Fruit fly (Drosophila melanogaster) whole organism, embryonic: ENCODE results near the gene corn.

Source experiments
- Atf6 ChIP-seq: fragments of 200-800 bp; sonication (Bioruptor generic); IDR thresholded peaks from 2 replicates; pipeline ENCODE4 v1.3.6; 2022; ENCODE audit warnings: missing biosample characterization, missing genetic modification characterization
- CG10959 ChIP-seq: fragments of 200-800 bp; sonication (Bioruptor generic); IDR thresholded peaks from 2 replicates; pipeline ENCODE4 v1.3.6; 2022; ENCODE audit warnings: missing biosample characterization, missing genetic modification characterization
- CG12155 ChIP-seq: fragments of 200-800 bp; sonication (Bioruptor generic); optimal IDR thresholded peaks from 3 replicates; lab custom pipeline; 2016; ENCODE audit warnings: missing biosample characterization, missing genetic modification characterization
- CG12942 ChIP-seq: fragments of 200-800 bp; sonication (Bioruptor generic); optimal IDR thresholded peaks from 3 replicates; lab custom pipeline; 2016; ENCODE audit warnings: missing biosample characterization, missing genetic modification characterization
- CG14667 ChIP-seq: fragments of 200-800 bp; sonication (Bioruptor generic); IDR thresholded peaks from 2 replicates; pipeline ENCODE4 v1.3.6; 2022; ENCODE audit warnings: missing biosample characterization, missing genetic modification characterization
- CG15514 ChIP-seq: fragments of 200-800 bp; sonication (Bioruptor generic); optimal IDR thresholded peaks from 3 replicates; lab custom pipeline; 2017; ENCODE audit warnings: missing biosample characterization, missing genetic modification characterization, mild to moderate bottlenecking, moderate library complexity, missing genetic modification reagents
- CG16863 ChIP-seq: fragments of 200-800 bp; sonication (Bioruptor generic); optimal IDR thresholded peaks from 3 replicates; lab custom pipeline; 2016; ENCODE audit warnings: missing biosample characterization, missing genetic modification characterization
- CG2129 ChIP-seq: fragments of 200-800 bp; sonication (Bioruptor generic); IDR thresholded peaks from 2 replicates; pipeline ENCODE4 v1.3.6; 2022; ENCODE audit warnings: missing biosample characterization, missing genetic modification characterization; ENCODE audit not compliant: partially characterized antibody
- CG2875 ChIP-seq: fragments of 200-800 bp; sonication (Bioruptor generic); optimal IDR thresholded peaks from 2 replicates; lab custom pipeline; 2017; ENCODE audit warnings: missing biosample characterization, mild to moderate bottlenecking, missing genetic modification characterization, missing genetic modification reagents
- CG3726 ChIP-seq: fragments of 200-800 bp; sonication (Bioruptor generic); IDR thresholded peaks from 3 replicates; pipeline ENCODE4, ENCODE4 v1.3.6; 2022; ENCODE audit warnings: missing biosample characterization, missing genetic modification characterization
- CG4730 ChIP-seq: fragments of 200-800 bp; sonication (Bioruptor generic); IDR thresholded peaks from 2 replicates; pipeline ENCODE4 v1.3.6; 2022; ENCODE audit warnings: missing biosample characterization, missing genetic modification characterization
- CG7839 ChIP-seq: fragments of 200-800 bp; sonication (Bioruptor generic); optimal IDR thresholded peaks from 3 replicates; lab custom pipeline; 2018; ENCODE audit warnings: missing biosample characterization, mild to moderate bottlenecking, missing genetic modification characterization, moderate library complexity
- CG8290 ChIP-seq, 3 experiments: fragments of 200-800 bp; sonication (Bioruptor generic); optimal IDR thresholded peaks; 2 replicates each; lab custom pipeline; 2016 to 2019; ENCODE audit warnings: missing biosample characterization in 3 of 3, missing genetic modification characterization in 3 of 3, mild to moderate bottlenecking in 2 of 3, moderate library complexity in 1 of 3
- CG9876 ChIP-seq: fragments of 200-800 bp; sonication (Bioruptor generic); optimal IDR thresholded peaks from 2 replicates; lab custom pipeline; 2016; ENCODE audit warnings: missing biosample characterization, missing genetic modification characterization
- Camta ChIP-seq: fragments of 200-800 bp; sonication (Bioruptor generic); optimal IDR thresholded peaks from 2 replicates; lab custom pipeline; 2016; ENCODE audit warnings: missing biosample characterization, missing genetic modification characterization
- Chrac-16 ChIP-seq: fragments of 200-800 bp; sonication (Bioruptor generic); optimal IDR thresholded peaks from 3 replicates; lab custom pipeline; 2016; ENCODE audit warnings: missing biosample characterization, missing genetic modification characterization
- H15 ChIP-seq: fragments of 200-800 bp; sonication (Bioruptor generic); IDR thresholded peaks from 3 replicates; pipeline ENCODE4 v1.3.6; 2022; ENCODE audit warnings: missing biosample characterization, missing genetic modification characterization
- HLHmδ ChIP-seq: fragments of 200-800 bp; sonication (Bioruptor generic); optimal IDR thresholded peaks from 2 replicates; lab custom pipeline; 2018; ENCODE audit warnings: missing biosample characterization, mild to moderate bottlenecking, missing genetic modification characterization, moderate library complexity
- Lhr ChIP-seq: fragments of 200-800 bp; sonication (Bioruptor generic); optimal IDR thresholded peaks from 3 replicates; lab custom pipeline; 2017; ENCODE audit warnings: mild to moderate bottlenecking, missing biosample characterization, missing genetic modification reagents, missing genetic modification characterization
- NK7.1 ChIP-seq: fragments of 200-800 bp; sonication (Bioruptor generic); optimal IDR thresholded peaks from 3 replicates; lab custom pipeline; 2016; ENCODE audit warnings: missing biosample characterization, missing genetic modification characterization
- Rx ChIP-seq: fragments of 200-800 bp; sonication (Bioruptor generic); IDR thresholded peaks from 2 replicates; pipeline ENCODE4 v1.3.6; 2022; ENCODE audit warnings: missing biosample characterization, missing genetic modification characterization
- Tbp ChIP-seq: fragments of >200 bp; optimal IDR thresholded peaks from 2 replicates; lab custom pipeline; 2018; ENCODE audit warnings: missing biosample characterization, missing genetic modification characterization
- Trl ChIP-seq, 3 experiments: fragments of >200 bp in 2 of 3; fragments of 200-800 bp in 1 of 3; sonication (Bioruptor generic) in 1 of 3; optimal IDR thresholded peaks; 2 replicates in 1 of 3; 3 replicates in 2 of 3; lab custom pipeline; 2016 to 2017; ENCODE audit warnings: missing biosample characterization in 1 of 3, missing genetic modification characterization in 1 of 3
- Xrp1 ChIP-seq: fragments of 200-800 bp; sonication (Bioruptor generic); IDR thresholded peaks from 2 replicates; pipeline ENCODE4 v1.3.6; 2022; ENCODE audit warnings: missing biosample characterization, missing genetic modification characterization
- ase ChIP-seq: fragments of 200-800 bp; sonication (Bioruptor generic); IDR thresholded peaks from 3 replicates; pipeline ENCODE4 v1.3.6; 2022; ENCODE audit warnings: missing biosample characterization, missing genetic modification characterization
- bbx ChIP-seq: fragments of 200-800 bp; sonication (Bioruptor generic); IDR thresholded peaks from 2 replicates; pipeline ENCODE4 v1.3.6; 2022; ENCODE audit warnings: missing biosample characterization, missing genetic modification characterization; ENCODE audit not compliant: partially characterized antibody
- bowl ChIP-seq: fragments of 200-800 bp; sonication (Bioruptor generic); IDR thresholded peaks from 2 replicates; pipeline ENCODE4 v1.3.6; 2022; ENCODE audit warnings: missing biosample characterization, missing genetic modification characterization
- caup ChIP-seq: fragments of 200-800 bp; sonication (Bioruptor generic); optimal IDR thresholded peaks from 3 replicates; lab custom pipeline; 2017; ENCODE audit warnings: missing biosample characterization, mild to moderate bottlenecking, missing genetic modification characterization, moderate library complexity; ENCODE audit not compliant: severe bottlenecking
- ci ChIP-seq: fragments of 200-800 bp; sonication (Bioruptor generic); IDR thresholded peaks from 3 replicates; pipeline ENCODE4 v1.3.6; 2022; ENCODE audit warnings: missing biosample characterization, missing genetic modification characterization
- croc ChIP-seq: fragments of 200-800 bp; sonication (Bioruptor generic); conservative IDR thresholded peaks from 3 replicates; pipeline ENCODE4 v1.3.6; 2022; ENCODE audit warnings: missing biosample characterization, missing genetic modification characterization
- cwo ChIP-seq: fragments of 200-800 bp; sonication (Bioruptor generic); optimal IDR thresholded peaks from 3 replicates; lab custom pipeline; 2017; ENCODE audit warnings: missing biosample characterization, missing genetic modification characterization, mild to moderate bottlenecking, moderate library complexity, missing genetic modification reagents
- gce ChIP-seq: fragments of 200-800 bp; sonication (Bioruptor generic); IDR thresholded peaks from 3 replicates; pipeline ENCODE4 v1.3.6; 2022; ENCODE audit warnings: missing biosample characterization, missing genetic modification characterization
- gfzf ChIP-seq: fragments of 200-800 bp; sonication (Bioruptor generic); optimal IDR thresholded peaks from 2 replicates; lab custom pipeline; 2016; ENCODE audit warnings: missing biosample characterization, mild to moderate bottlenecking, missing genetic modification characterization, moderate library complexity
- grau ChIP-seq: fragments of 200-800 bp; optimal IDR thresholded peaks from 3 replicates; lab custom pipeline; 2019; ENCODE audit warnings: missing biosample characterization, mild to moderate bottlenecking, missing genetic modification characterization, moderate library complexity
- gsb-n ChIP-seq: fragments of 200-800 bp; sonication (Bioruptor generic); optimal IDR thresholded peaks from 3 replicates; lab custom pipeline; 2018; ENCODE audit warnings: missing biosample characterization, mild to moderate bottlenecking, missing genetic modification characterization
- hkb ChIP-seq, 2 experiments: fragments of 200-800 bp in 1 of 2; fragments of >200 bp in 1 of 2; sonication (Bioruptor generic) in 1 of 2; IDR thresholded peaks in 1 of 2; optimal IDR thresholded peaks in 1 of 2; 2 replicates each; pipeline versions ENCODE4 v1.3.6 to Lab custom; 2017 to 2022; ENCODE audit warnings: missing biosample characterization in 1 of 2, missing genetic modification characterization in 1 of 2
- inv ChIP-seq: fragments of 200-800 bp; sonication (Bioruptor generic); IDR thresholded peaks from 2 replicates; pipeline ENCODE4 v1.3.6; 2022; ENCODE audit warnings: missing biosample characterization, missing genetic modification characterization; ENCODE audit not compliant: partially characterized antibody
- jigr1 ChIP-seq: fragments of 200-800 bp; sonication (Bioruptor generic); IDR thresholded peaks from 3 replicates; pipeline ENCODE4 v1.3.6; 2022; ENCODE audit warnings: missing biosample characterization, missing genetic modification characterization
- jing ChIP-seq: fragments of 200-800 bp; sonication (Bioruptor generic); optimal IDR thresholded peaks from 2 replicates; lab custom pipeline; 2018; ENCODE audit warnings: missing biosample characterization, mild to moderate bottlenecking, missing genetic modification characterization
- kah ChIP-seq: fragments of 200-800 bp; sonication (Bioruptor generic); optimal IDR thresholded peaks from 2 replicates; lab custom pipeline; 2018; ENCODE audit warnings: missing biosample characterization, mild to moderate bottlenecking, missing genetic modification characterization
- kni ChIP-seq: fragments of 200-800 bp; sonication (Bioruptor generic); optimal IDR thresholded peaks from 3 replicates; lab custom pipeline; 2017; ENCODE audit warnings: mild to moderate bottlenecking, missing biosample characterization, missing genetic modification reagents, missing genetic modification characterization
- otp ChIP-seq: fragments of 200-800 bp; sonication (Bioruptor generic); IDR thresholded peaks from 3 replicates; pipeline ENCODE4, ENCODE4 v1.3.6; 2022; ENCODE audit warnings: missing biosample characterization, missing genetic modification characterization
- salm ChIP-seq: fragments of 200-800 bp; sonication (Bioruptor generic); optimal IDR thresholded peaks from 2 replicates; lab custom pipeline; 2018; ENCODE audit warnings: missing biosample characterization, mild to moderate bottlenecking, missing genetic modification characterization
- sens ChIP-seq: fragments of 200-800 bp; sonication (Bioruptor generic); peaks from one replicate; lab custom pipeline; 2016; ENCODE audit warnings: missing biosample characterization, missing genetic modification characterization
- tap ChIP-seq: fragments of 200-800 bp; optimal IDR thresholded peaks from 3 replicates; lab custom pipeline; 2019; ENCODE audit warnings: missing biosample characterization, mild to moderate bottlenecking, missing genetic modification characterization, moderate library complexity
- twi ChIP-seq: fragments of 200-800 bp; optimal IDR thresholded peaks from 2 replicates; lab custom pipeline; 2019; ENCODE audit warnings: missing biosample characterization, mild to moderate bottlenecking, missing genetic modification characterization, moderate library complexity
- wor ChIP-seq: fragments of 200-800 bp; sonication (Bioruptor generic); IDR thresholded peaks from 2 replicates; pipeline ENCODE4 v1.3.6; 2022; ENCODE audit warnings: missing biosample characterization, missing genetic modification characterization

Gene corn

DNA sequence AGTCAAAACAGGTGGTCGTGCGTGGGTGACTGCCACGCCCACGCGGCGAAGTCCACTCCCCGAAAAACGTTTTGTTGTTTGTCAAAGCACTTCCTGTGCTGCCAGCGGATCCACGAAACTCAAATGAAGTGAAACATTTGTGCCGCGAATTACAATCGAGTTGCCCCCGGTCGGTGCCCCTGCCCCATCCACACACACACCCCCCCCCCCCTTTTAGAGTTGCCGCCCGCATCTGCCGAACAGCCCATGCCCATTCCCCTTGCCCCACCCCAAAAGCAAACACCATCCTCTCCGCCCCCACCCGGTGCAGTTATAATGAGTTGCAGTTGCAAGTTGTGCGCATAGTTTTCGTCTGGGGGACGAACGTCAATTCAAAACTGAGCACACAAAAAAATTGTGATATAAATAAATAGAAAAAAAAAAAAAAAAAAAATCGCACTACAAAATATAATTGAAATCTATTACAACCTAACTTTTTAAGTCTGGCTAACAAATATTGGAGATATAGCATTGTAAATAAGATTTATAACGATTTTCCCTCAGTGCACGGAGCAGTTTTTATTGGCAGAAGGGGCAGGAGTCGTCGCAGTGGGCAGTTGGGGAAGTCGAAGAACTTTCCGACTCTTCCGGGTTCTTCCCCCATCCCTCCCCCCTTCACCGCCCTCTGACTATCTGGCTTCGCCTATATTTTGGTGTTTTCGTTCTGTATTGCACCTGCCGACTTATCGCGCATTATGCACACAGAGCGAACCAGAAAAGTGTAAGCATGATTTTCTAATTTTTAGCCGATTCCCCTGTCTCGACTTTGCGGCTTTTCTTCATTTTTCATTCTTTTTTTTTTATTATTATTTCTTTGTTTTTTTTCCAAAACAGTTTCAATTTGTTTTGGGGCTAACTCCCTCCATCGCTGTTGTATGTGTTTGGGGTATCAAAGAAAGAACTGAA is 5.1 kb downstream of the corn start (continued):
- TF ChIP-seq jing (GFP tag; lab: Kevin White, UChicago) = no peak
- TF ChIP-seq tap (tag; lab: Kevin White, UChicago) = peak; percentile 23
- no peak for TF ChIP-seq hkb (optimal IDR thresholded peaks at IDR 0.05; lab: Kevin White, UChicago)
- peak; percentile 68 for TF ChIP-seq hkb (GFP tag; IDR thresholded peaks at IDR 0.05; lab: Robert Waterston, UW)
- no peak for TF ChIP-seq CG3726
- TF ChIP-seq CG8290 (GFP tag; optimal IDR thresholded peaks at IDR 0.05; lab: Kevin White, UChicago) = peak; percentile 15
- TF ChIP-seq CG8290 (tag; optimal IDR thresholded peaks at IDR 0.05; lab: Kevin White, UChicago) = no peak
- no peak for TF ChIP-seq gfzf
- TF ChIP-seq gce (GFP tag; lab: Robert Waterston, UW) = peak; percentile 53; the same call in 1 of the 3 replicates
- no peak for TF ChIP-seq Tbp (GFP tag; lab: Kevin White, UChicago)
- no peak for TF ChIP-seq caup (GFP tag; lab: Kevin White, UChicago)
- TF ChIP-seq ase (GFP tag; lab: Robert Waterston, UW) = peak; percentile 33; the same call in 1 of the 3 replicates
- TF ChIP-seq Trl (optimal IDR thresholded peaks at IDR 0.05; lab: Kevin White, UChicago) = no peak
- no peak for TF ChIP-seq Trl (GFP tag; optimal IDR thresholded peaks at IDR 0.05; lab: Kevin White, UChicago)
- peak; percentile 3 for TF ChIP-seq CG9876 (GFP tag; lab: Kevin White, UChicago)
- peak; percentile 49 for TF ChIP-seq kah (GFP tag; lab: Kevin White, UChicago)
- TF ChIP-seq NK7.1 (GFP tag; lab: Kevin White, UChicago) = no peak
- peak; percentile 64 for TF ChIP-seq CG7839 (tag; lab: Kevin White, UChicago)
- peak; percentile 36 for TF ChIP-seq twi (tag; lab: Kevin White, UChicago)
- TF ChIP-seq sens (GFP tag; lab: Kevin White, UChicago) = peak; percentile 92
- TF ChIP-seq otp (GFP tag; lab: Robert Waterston, UW) = peak; percentile 80
- peak; percentile 66 for TF ChIP-seq croc (GFP tag; lab: Robert Waterston, UW)
- TF ChIP-seq jigr1 = 0 out of 3 replicates have a peak, but pooled peaks have one; percentile 23
- TF ChIP-seq HLHmδ (GFP tag; lab: Kevin White, UChicago) = no peak
- TF ChIP-seq grau (tag; lab: Kevin White, UChicago) = peak; percentile 51
- TF ChIP-seq H15 (GFP tag; lab: Robert Waterston, UW) = peak; percentile 67; the same call in 2 of the 3 replicates
- TF ChIP-seq CG10959 (GFP tag; lab: Robert Waterston, UW) = peak; percentile 44; the same call in 1 of the 2 replicates
- peak; percentile 42 for TF ChIP-seq CG2875 (GFP tag; lab: Kevin White, UChicago)
- TF ChIP-seq wor (GFP tag; lab: Robert Waterston, UW) = peak; percentile 55; the same call in 1 of the 2 replicates
- no peak for TF ChIP-seq Atf6 (GFP tag; lab: Robert Waterston, UW)
- TF ChIP-seq bowl (GFP tag; lab: Robert Waterston, UW) = no peak
- 0 out of 2 replicates have a peak, but pooled peaks have one; percentile 7 for TF ChIP-seq bbx (GFP tag; lab: Robert Waterston, UW)
- peak; percentile 28 for TF ChIP-seq CG12942
- TF ChIP-seq gsb-n (tag; lab: Kevin White, UChicago) = peak; percentile 46
- TF ChIP-seq CG14667 = peak; percentile 64
- TF ChIP-seq kni (GFP tag; lab: Kevin White, UChicago) = peak; percentile 54
- TF ChIP-seq salm = no peak
- TF ChIP-seq Lhr = peak; percentile 33
- peak; percentile 87 for TF ChIP-seq ci
- TF ChIP-seq Camta (GFP tag; lab: Kevin White, UChicago) = peak; percentile 46
- peak; percentile 51 for TF ChIP-seq Chrac-16 (GFP tag; lab: Kevin White, UChicago)
- TF ChIP-seq cwo (GFP tag; lab: Kevin White, UChicago) = no peak
- peak; percentile 90 for TF ChIP-seq Xrp1
- TF ChIP-seq CG15514 (GFP tag; lab: Kevin White, UChicago) = no peak
- TF ChIP-seq CG12155 (GFP tag; lab: Kevin White, UChicago) = peak; percentile 5
- TF ChIP-seq Rx (GFP tag; lab: Robert Waterston, UW) = no peak
- TF ChIP-seq CG2129 (GFP tag; lab: Robert Waterston, UW) = no peak
- peak; percentile 48; the same call in 1 of the 2 replicates for TF ChIP-seq CG4730
- peak; percentile 39 for TF ChIP-seq CG16863 (GFP tag; lab: Kevin White, UChicago)
- no peak for TF ChIP-seq inv (GFP tag; lab: Robert Waterston, UW)
